Worm (Caenorhabditis elegans) whole organism, late embryonic: ENCODE data around the gene cpg-9.

Source experiments
- ceh-22 ChIP-seq: sonication (generic microtip); optimal IDR thresholded peaks from 2 replicates; lab custom pipeline; 2017; ENCODE audit warnings: missing biosample characterization, missing genetic modification characterization
- ceh-24 ChIP-seq: sonication (generic microtip); optimal IDR thresholded peaks from 2 replicates; lab custom pipeline; 2016; ENCODE audit warnings: mild to moderate bottlenecking, missing genetic modification characterization, missing compliant biosample characterization
- dve-1 ChIP-seq: sonication (generic microtip); optimal IDR thresholded peaks from 2 replicates; lab custom pipeline; 2017; ENCODE audit warnings: antibody characterized with exemption, mild to moderate bottlenecking, missing genetic modification characterization, missing compliant biosample characterization
- ets-4 ChIP-seq: sonication (generic microtip); optimal IDR thresholded peaks from 2 replicates; lab custom pipeline; 2016; ENCODE audit warnings: missing genetic modification characterization, missing compliant biosample characterization
- fkh-6 ChIP-seq: sonication (generic microtip); optimal IDR thresholded peaks from 2 replicates; lab custom pipeline; 2016; ENCODE audit warnings: missing genetic modification characterization, missing compliant biosample characterization
- nfya-1 ChIP-seq: sonication (generic microtip); optimal IDR thresholded peaks from 2 replicates; lab custom pipeline; 2017; ENCODE audit warnings: missing genetic modification characterization, mild to moderate bottlenecking, missing compliant biosample characterization, antibody characterized with exemption, moderate library complexity
- odd-2 ChIP-seq: sonication (generic microtip); optimal IDR thresholded peaks from 2 replicates; lab custom pipeline; 2017; ENCODE audit warnings: antibody characterized with exemption, mild to moderate bottlenecking, missing genetic modification characterization, missing compliant biosample characterization
- pha-2 ChIP-seq: sonication (generic microtip); optimal IDR thresholded peaks from 2 replicates; lab custom pipeline; 2017; ENCODE audit warnings: mild to moderate bottlenecking, missing genetic modification characterization, missing compliant biosample characterization
- tbx-2 ChIP-seq: sonication (generic microtip); optimal IDR thresholded peaks from 2 replicates; lab custom pipeline; 2016; ENCODE audit warnings: missing genetic modification characterization, missing compliant biosample characterization
- unc-3 ChIP-seq, 2 experiments: fragments of 200-800 bp in 1 of 2; sonication (Bioruptor generic) in 1 of 2; sonication (generic microtip) in 1 of 2; conservative IDR thresholded peaks in 1 of 2; optimal IDR thresholded peaks in 1 of 2; 2 replicates each; pipeline versions ENCODE4 v1.3.6 to Lab custom; 2016 to 2022; ENCODE audit warnings: missing compliant biosample characterization in 2 of 2, missing genetic modification characterization in 2 of 2, missing genetic modification reagents in 1 of 2

ce11 chrIV:3055848-3056247, 14.2 kb downstream of the cpg-9 start:
- no peak for TF ChIP-seq pha-2 (tag; lab: Kevin White, UChicago)
- TF ChIP-seq ets-4 (tag; lab: Kevin White, UChicago) = no peak
- no peak for TF ChIP-seq tbx-2 (tag; lab: Kevin White, UChicago)
- no peak for TF ChIP-seq unc-3 (GFP tag; conservative IDR thresholded peaks at IDR 0.05; lab: Robert Waterston, UW)
- TF ChIP-seq unc-3 (tag; optimal IDR thresholded peaks at IDR 0.05; lab: Kevin White, UChicago) = no peak
- TF ChIP-seq ceh-24 = no peak
- TF ChIP-seq fkh-6 (tag; lab: Kevin White, UChicago) = no peak
- TF ChIP-seq odd-2 = no peak
- TF ChIP-seq ceh-22 (tag; lab: Kevin White, UChicago) = no peak
- TF ChIP-seq nfya-1 (tag; lab: Kevin White, UChicago) = no peak
- TF ChIP-seq dve-1 = no peak
